Fruit fly (Drosophila melanogaster): ENCODE measurements around the gene CG42481.

DNA sequence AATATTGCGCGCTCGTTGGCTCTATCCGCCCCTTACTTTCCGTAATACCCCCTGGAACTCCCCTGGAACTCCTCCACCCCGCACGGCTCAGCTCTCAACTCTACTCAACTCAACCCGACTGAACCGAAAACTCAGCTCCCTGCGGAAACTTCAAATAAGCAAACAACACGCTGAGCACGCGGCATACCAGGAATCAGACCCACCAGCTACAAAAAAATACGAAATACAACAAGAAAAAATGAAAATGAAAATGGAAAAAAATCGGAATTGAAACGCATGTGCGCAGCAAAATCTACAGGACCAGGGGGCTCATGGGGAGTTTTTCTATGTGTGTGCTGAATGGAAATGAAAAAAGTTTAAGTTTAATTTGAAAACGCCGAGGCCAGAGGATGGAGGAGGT is 12.2 kb downstream of the CG42481 start:
- no peak for TF ChIP-seq pan (optimal IDR thresholded peaks at IDR 0.05)
- TF ChIP-seq pan (GFP tag; optimal IDR thresholded peaks at IDR 0.05 in 1 of 2, IDR thresholded peaks at IDR 0.05 in 1 of 2), result no peak
- TF ChIP-seq Fer3 (tag; optimal IDR thresholded peaks at IDR 0.05), result no peak
- no peak for TF ChIP-seq usp (GFP tag; optimal IDR thresholded peaks at IDR 0.05)
- TF ChIP-seq so (GFP tag; IDR thresholded peaks at IDR 0.05), result no peak
- TF ChIP-seq nmo (GFP tag; optimal IDR thresholded peaks at IDR 0.05), result no peak
- TF ChIP-seq Sox102F (GFP tag; optimal IDR thresholded peaks at IDR 0.05), result no peak
- TF ChIP-seq Blimp-1 (GFP tag; optimal IDR thresholded peaks at IDR 0.05), result no peak
